Worm (Caenorhabditis elegans): ENCODE results near the gene ceh-43.

Gene ceh-43

ce11 chrIII:4441781-4442180 is 8.0 kb downstream of the ceh-43 start, which contains the start of gene nex-3:
Gene nex-3, plus strand, starts transcription at chrIII:4442081.
- no peak for TF ChIP-seq nhr-6 (tag; optimal IDR thresholded peaks at IDR 0.05)
- TF ChIP-seq nhr-23 (tag; optimal IDR thresholded peaks at IDR 0.05): no peak
- TF ChIP-seq sma-3 (GFP tag; optimal IDR thresholded peaks at IDR 0.05): no peak
- TF ChIP-seq lin-13 (GFP tag; optimal IDR thresholded peaks at IDR 0.05): no peak
- no peak for TF ChIP-seq F13H6.1 (tag; optimal IDR thresholded peaks at IDR 0.05)
- TF ChIP-seq egl-27 (tag; optimal IDR thresholded peaks at IDR 0.05): no peak

- no peak for TF ChIP-seq ztf-4 (tag; optimal IDR thresholded peaks at IDR 0.05)
- no peak for TF ChIP-seq ZK546.5 (tag; optimal IDR thresholded peaks at IDR 0.05)
- no peak for TF ChIP-seq nhr-25 (tag; optimal IDR thresholded peaks at IDR 0.05)
- no peak for TF ChIP-seq unc-62 (GFP tag; optimal IDR thresholded peaks at IDR 0.05)
- TF ChIP-seq aly-2 (tag; optimal IDR thresholded peaks at IDR 0.05): no peak
- no peak for TF ChIP-seq dmd-4 (tag; optimal IDR thresholded peaks at IDR 0.05)
- TF ChIP-seq nhr-23 (tag; optimal IDR thresholded peaks at IDR 0.05): no peak
- no peak for TF ChIP-seq nhr-129 (tag; optimal IDR thresholded peaks at IDR 0.05)
- TF ChIP-seq lin-13 (GFP tag; optimal IDR thresholded peaks at IDR 0.05): no peak
- TF ChIP-seq alr-1 (tag; optimal IDR thresholded peaks at IDR 0.05): no peak
- no peak for TF ChIP-seq mdl-1 (tag; optimal IDR thresholded peaks at IDR 0.05)
- TF ChIP-seq ztf-11 (tag; optimal IDR thresholded peaks at IDR 0.05): no peak
- TF ChIP-seq peb-1 (tag; optimal IDR thresholded peaks at IDR 0.05): no peak
- TF ChIP-seq sma-9 (GFP tag; optimal IDR thresholded peaks at IDR 0.05): no peak
- TF ChIP-seq sma-9 (tag; optimal IDR thresholded peaks at IDR 0.05): no peak
- TF ChIP-seq nhr-10 (tag; optimal IDR thresholded peaks at IDR 0.05): no peak
- TF ChIP-seq snpc-4 (tag; optimal IDR thresholded peaks at IDR 0.05): no peak
- TF ChIP-seq Y55F3AM.14 (GFP tag; optimal IDR thresholded peaks at IDR 0.05): no peak
- TF ChIP-seq lsy-2 (tag; optimal IDR thresholded peaks at IDR 0.05): no peak
- TF ChIP-seq nhr-6 (tag; optimal IDR thresholded peaks at IDR 0.05): no peak
- no peak for TF ChIP-seq C34F6.9 (tag; optimal IDR thresholded peaks at IDR 0.05)
Measured at ce11 chrIII:4439493-4439983, 10.2 kb downstream of the ceh-43 start, which contains the start of gene C28A5.2. Gene C28A5.2, minus strand, starts transcription at chrIII:4439543.

- TF ChIP-seq dmd-4 (tag; optimal IDR thresholded peaks at IDR 0.05) (no peak), ztf-4 (tag; optimal IDR thresholded peaks at IDR 0.05) (no peak), nhr-11 (tag; optimal IDR thresholded peaks at IDR 0.05) (no peak), C34F6.9 (tag; optimal IDR thresholded peaks at IDR 0.05) (no peak), gmeb-1 (tag; optimal IDR thresholded peaks at IDR 0.05) (no peak), nhr-21 (tag; optimal IDR thresholded peaks at IDR 0.05) (no peak), nhr-25 (tag; optimal IDR thresholded peaks at IDR 0.05) (no peak), egl-27 (tag; optimal IDR thresholded peaks at IDR 0.05) (no peak)
Measured at ce11 chrIII:4435262-4435661, 14.5 kb downstream of the ceh-43 start.

- no peak for TF ChIP-seq sma-3 (GFP tag; optimal IDR thresholded peaks at IDR 0.05)
- no peak for TF ChIP-seq nhr-23 (tag; optimal IDR thresholded peaks at IDR 0.05)
- no peak for TF ChIP-seq nhr-129 (tag; optimal IDR thresholded peaks at IDR 0.05)
- TF ChIP-seq Y55F3AM.14 (GFP tag; optimal IDR thresholded peaks at IDR 0.05): no peak
- no peak for TF ChIP-seq lsy-2 (tag; optimal IDR thresholded peaks at IDR 0.05)
- no peak for TF ChIP-seq sem-4 (tag; optimal IDR thresholded peaks at IDR 0.05)
- TF ChIP-seq ceh-16 (tag; optimal IDR thresholded peaks at IDR 0.05): no peak
- no peak for TF ChIP-seq alr-1 (tag; optimal IDR thresholded peaks at IDR 0.05)
- TF ChIP-seq nhr-77 (tag; optimal IDR thresholded peaks at IDR 0.05): no peak
- TF ChIP-seq egl-27 (tag; optimal IDR thresholded peaks at IDR 0.05): no peak
- no peak for TF ChIP-seq R02D3.7 (tag; optimal IDR thresholded peaks at IDR 0.05)
- no peak for TF ChIP-seq nhr-11 (tag; optimal IDR thresholded peaks at IDR 0.05)
- no peak for TF ChIP-seq ztf-4 (tag; optimal IDR thresholded peaks at IDR 0.05)
- TF ChIP-seq ztf-1 (GFP tag; conservative IDR thresholded peaks at IDR 0.05): no peak
- no peak for TF ChIP-seq lin-11 (tag; optimal IDR thresholded peaks at IDR 0.05)
- TF ChIP-seq elt-1 (tag; optimal IDR thresholded peaks at IDR 0.05): no peak
- TF ChIP-seq mdl-1 (tag; optimal IDR thresholded peaks at IDR 0.05): no peak
- no peak for TF ChIP-seq skn-1 (tag; optimal IDR thresholded peaks at IDR 0.05)
- TF ChIP-seq blmp-1 (tag; optimal IDR thresholded peaks at IDR 0.05; ENCODE audit: insufficient read depth): no peak
Measured at ce11 chrIII:4434294-4434781, 15.4 kb downstream of the ceh-43 start, which contains the start of gene C28A5.1. Gene C28A5.1, minus strand, starts transcription at chrIII:4434344.

Measured in whole organism, L2 larva.